Fruit fly (Drosophila melanogaster) whole organism: Measurements from ENCODE around the gene CG44005.

ENCODE experiments used
- CG8478 ChIP-seq: fragments of >200 bp; optimal IDR thresholded peaks from 2 replicates; lab custom pipeline; 2018; ENCODE audit warnings: inconsistent platforms
- Dll ChIP-seq: fragments of >200 bp; optimal IDR thresholded peaks from 2 replicates; lab custom pipeline; 2017
- pan ChIP-seq: fragments of >200 bp; optimal IDR thresholded peaks from 2 replicates; lab custom pipeline; 2017
- psq ChIP-seq: fragments of >200 bp; optimal IDR thresholded peaks from 2 replicates; lab custom pipeline; 2017

dm6 chr3L:18075853-18076252 lies 3.9 kb upstream of the CG44005 start:
- TF ChIP-seq Dll (no peak), pan (lab: Kevin White, UChicago) (no peak), psq (lab: Kevin White, UChicago) (no peak), CG8478 (lab: Kevin White, UChicago) (no peak)
